Worm (Caenorhabditis elegans): Measurements from ENCODE around the gene F43H9.3.

- TF ChIP-seq ets-4 (tag; optimal IDR thresholded peaks at IDR 0.05), result no peak
- no peak for TF ChIP-seq nfya-1 (tag; optimal IDR thresholded peaks at IDR 0.05)
- TF ChIP-seq sox-4 (tag; optimal IDR thresholded peaks at IDR 0.05), result no peak
- TF ChIP-seq dmd-4 (tag; optimal IDR thresholded peaks at IDR 0.05; ENCODE audit: borderline replicate concordance), result no peak
These were observed 14.4 kb upstream of the F43H9.3 start for ce11 chrV:8039085-8039525.
